Fruit fly (Drosophila melanogaster): Measurements from ENCODE around the gene CG6418.

The CG6418 gene

dm6 chr3L:10893156-10893784 lies 14.4 kb upstream of the CG6418 start (continued):
- TF ChIP-seq CG11456 (GFP tag; IDR thresholded peaks at IDR 0.05) (no peak), Oaz (GFP tag; IDR thresholded peaks at IDR 0.05) (no peak), CG6791 (GFP tag; IDR thresholded peaks at IDR 0.05; ENCODE audit: partially characterized antibody) (no peak), CG18599 (GFP tag; optimal IDR thresholded peaks at IDR 0.05) (peak; percentile 16), CG7556 (GFP tag; optimal IDR thresholded peaks at IDR 0.05) (peak; percentile 66), CG12155 (GFP tag; optimal IDR thresholded peaks at IDR 0.05) (no peak), CG2678 (tag; optimal IDR thresholded peaks at IDR 0.05) (peak; percentile 80), CG4360 (GFP tag; IDR thresholded peaks at IDR 0.05) (no peak), lola (GFP tag; optimal IDR thresholded peaks at IDR 0.05) (peak in 1 of 3 experiments; percentile 45), emc (GFP tag; optimal IDR thresholded peaks at IDR 0.05) (no peak), amos (GFP tag; IDR thresholded peaks at IDR 0.05; ENCODE audit: partially characterized antibody) (no peak; the same call in 1 of the 2 replicates), ac (GFP tag; optimal IDR thresholded peaks at IDR 0.05) (no peak), CG8089 (GFP tag; optimal IDR thresholded peaks at IDR 0.05) (no peak), esg (GFP tag; conservative IDR thresholded peaks at IDR 0.05) (0 out of 2 replicates have a peak, but pooled peaks have one; percentile 19), Nf-YB (GFP tag; optimal IDR thresholded peaks at IDR 0.05) (peak; percentile 49), ewg (GFP tag; optimal IDR thresholded peaks at IDR 0.05) (no peak), pita (GFP tag; optimal IDR thresholded peaks at IDR 0.05) (no peak), phol (tag; optimal IDR thresholded peaks at IDR 0.05) (peak; percentile 44), CG10462 (GFP tag; optimal IDR thresholded peaks at IDR 0.05) (no peak), B-H1 (GFP tag; IDR thresholded peaks at IDR 0.05) (no peak), Lpt (GFP tag; optimal IDR thresholded peaks at IDR 0.05) (no peak), gem (tag; optimal IDR thresholded peaks at IDR 0.05) (peak; percentile 81), cas (GFP tag; IDR thresholded peaks at IDR 0.05) (no peak), NC2α (GFP tag; optimal IDR thresholded peaks at IDR 0.05) (no peak), otp (GFP tag; IDR thresholded peaks at IDR 0.05) (no peak), MTF-1 (GFP tag; optimal IDR thresholded peaks at IDR 0.05; ENCODE audit: borderline replicate concordance) (no peak), Dip3 (GFP tag; optimal IDR thresholded peaks at IDR 0.05) (no peak), ro (GFP tag; IDR thresholded peaks at IDR 0.05) (no peak), Jarid2 (GFP tag; optimal IDR thresholded peaks at IDR 0.05) (no peak), pros (GFP tag; optimal IDR thresholded peaks at IDR 0.05) (no peak), yki (optimal IDR thresholded peaks at IDR 0.05) (no peak), Hr78 (GFP tag; optimal IDR thresholded peaks at IDR 0.05) (peak in 1 of 2 experiments; percentile 7), ase (GFP tag; IDR thresholded peaks at IDR 0.05) (no peak), CG31441 (GFP tag; IDR thresholded peaks at IDR 0.05) (peak; percentile 72), jumu (GFP tag; optimal IDR thresholded peaks at IDR 0.05) (no peak), CG31388 (GFP tag; optimal IDR thresholded peaks at IDR 0.05) (no peak), CG8290 (GFP tag; optimal IDR thresholded peaks at IDR 0.05) (no peak), CG8290 (tag; optimal IDR thresholded peaks at IDR 0.05) (no peak), trem (tag; optimal IDR thresholded peaks at IDR 0.05) (no peak), wdn (GFP tag; IDR thresholded peaks at IDR 0.05) (no peak), Six4 (GFP tag; optimal IDR thresholded peaks at IDR 0.05) (peak; percentile 5), ham (GFP tag; IDR thresholded peaks at IDR 0.05) (no peak), vfl (GFP tag; optimal IDR thresholded peaks at IDR 0.05) (no peak), Ada2b (GFP tag; IDR thresholded peaks at IDR 0.05) (no peak), Drgx (GFP tag; IDR thresholded peaks at IDR 0.05) (no peak), Side (GFP tag; optimal IDR thresholded peaks at IDR 0.05) (no peak), CG15011 (GFP tag; optimal IDR thresholded peaks at IDR 0.05) (no peak), Blimp-1 (GFP tag; optimal IDR thresholded peaks at IDR 0.05) (peak; percentile 46), Eip74EF (GFP tag; optimal IDR thresholded peaks at IDR 0.05) (peak in 1 of 2 experiments; percentile 53), sug (tag; optimal IDR thresholded peaks at IDR 0.05) (peak; percentile 45), B-H2 (GFP tag; optimal IDR thresholded peaks at IDR 0.05) (peak; percentile 60)
